Fruit fly (Drosophila melanogaster) whole organism, embryonic: ENCODE data around the gene HBS1.
A peak's percentile ranks its signal among the peaks of the same experiment; 100 is the strongest.

Experiments
- Antp ChIP-seq: fragments of 200-800 bp; sonication (Bioruptor generic); optimal IDR thresholded peaks from 3 replicates; lab custom pipeline; 2016; ENCODE audit warnings: missing biosample characterization, missing genetic modification characterization
- Awh ChIP-seq: fragments of 200-800 bp; sonication (Bioruptor generic); IDR thresholded peaks from 2 replicates; pipeline ENCODE4, ENCODE4 v1.3.6; 2022; ENCODE audit warnings: missing biosample characterization, missing genetic modification characterization
- CG10565 ChIP-seq: fragments of 200-800 bp; sonication (Bioruptor generic); optimal IDR thresholded peaks from 3 replicates; lab custom pipeline; 2016; ENCODE audit warnings: missing biosample characterization, mild to moderate bottlenecking, missing genetic modification characterization
- CG10979 ChIP-seq: fragments of 200-800 bp; sonication (Bioruptor generic); optimal IDR thresholded peaks from 2 replicates; lab custom pipeline; 2018; ENCODE audit warnings: missing biosample characterization, mild to moderate bottlenecking, missing genetic modification characterization, moderate library complexity
- CG12769 ChIP-seq: fragments of 200-800 bp; sonication (Bioruptor generic); optimal IDR thresholded peaks from 2 replicates; lab custom pipeline; 2019; ENCODE audit warnings: missing biosample characterization, mild to moderate bottlenecking, missing genetic modification characterization, moderate library complexity
- CG13287 ChIP-seq: fragments of 200-800 bp; sonication (Bioruptor generic); IDR thresholded peaks from 2 replicates; pipeline ENCODE4 v1.3.6; 2022; ENCODE audit warnings: missing biosample characterization, missing genetic modification characterization; ENCODE audit not compliant: partially characterized antibody
- CG13424 ChIP-seq: fragments of 200-800 bp; sonication (Bioruptor generic); optimal IDR thresholded peaks from 2 replicates; lab custom pipeline; 2019; ENCODE audit warnings: missing biosample characterization, mild to moderate bottlenecking, missing genetic modification characterization, moderate library complexity
- CG17359 ChIP-seq: fragments of 200-800 bp; sonication (Bioruptor generic); optimal IDR thresholded peaks from 3 replicates; lab custom pipeline; 2018; ENCODE audit warnings: missing biosample characterization, mild to moderate bottlenecking, missing genetic modification characterization, moderate library complexity
- CG17612 ChIP-seq: fragments of 200-800 bp; sonication (Bioruptor generic); IDR thresholded peaks from 2 replicates; pipeline ENCODE4 v1.3.6; 2022; ENCODE audit warnings: missing biosample characterization, missing genetic modification characterization
- CG1792 ChIP-seq: fragments of 200-800 bp; sonication (Bioruptor generic); optimal IDR thresholded peaks from 2 replicates; lab custom pipeline; 2016; ENCODE audit warnings: missing biosample characterization, missing genetic modification characterization
- CG2889 ChIP-seq: fragments of 200-800 bp; sonication (Bioruptor generic); IDR thresholded peaks from 3 replicates; pipeline ENCODE4 v1.3.6; 2022; ENCODE audit warnings: missing biosample characterization, missing genetic modification characterization
- CG31224 ChIP-seq: fragments of 200-800 bp; sonication (Bioruptor generic); IDR thresholded peaks from 2 replicates; pipeline ENCODE4 v1.3.6; 2022; ENCODE audit warnings: missing biosample characterization, missing genetic modification characterization
- CG32532 ChIP-seq: fragments of 200-800 bp; sonication (Bioruptor generic); IDR thresholded peaks from 2 replicates; pipeline ENCODE4 v1.3.6; 2022; ENCODE audit warnings: missing biosample characterization, missing genetic modification characterization
- CG34224 ChIP-seq: fragments of 200-800 bp; sonication (Bioruptor generic); IDR thresholded peaks from 3 replicates; pipeline ENCODE4 v1.3.6; 2022; ENCODE audit warnings: missing biosample characterization, missing genetic modification characterization; ENCODE audit not compliant: partially characterized antibody
- CG34422 ChIP-seq: fragments of 200-800 bp; sonication (Bioruptor generic); IDR thresholded peaks from 3 replicates; pipeline ENCODE4 v1.3.6; 2022; ENCODE audit warnings: missing biosample characterization, missing genetic modification characterization
- CG42726 ChIP-seq: fragments of 200-800 bp; sonication (Bioruptor generic); IDR thresholded peaks from 2 replicates; pipeline ENCODE4 v1.3.6; 2022; ENCODE audit warnings: missing biosample characterization, missing genetic modification characterization; ENCODE audit not compliant: partially characterized antibody
- CG6272 ChIP-seq: fragments of 200-800 bp; sonication (Bioruptor generic); IDR thresholded peaks from 2 replicates; pipeline ENCODE4 v1.3.6; 2022; ENCODE audit warnings: missing biosample characterization, missing genetic modification characterization
- CG6654 ChIP-seq: fragments of 200-800 bp; sonication (Bioruptor generic); optimal IDR thresholded peaks from 2 replicates; lab custom pipeline; 2017; ENCODE audit warnings: missing biosample characterization, mild to moderate bottlenecking, missing genetic modification characterization
- CG6791 ChIP-seq: fragments of 200-800 bp; sonication (Bioruptor generic); IDR thresholded peaks from 3 replicates; pipeline ENCODE4 v1.3.6; 2022; ENCODE audit warnings: missing biosample characterization, missing genetic modification characterization; ENCODE audit not compliant: partially characterized antibody
- CG7357 ChIP-seq: fragments of 200-800 bp; sonication (Bioruptor generic); IDR thresholded peaks from 3 replicates; pipeline ENCODE4 v1.3.6; 2022; ENCODE audit warnings: missing biosample characterization, missing genetic modification characterization
- CG8290 ChIP-seq, 3 experiments: fragments of 200-800 bp; sonication (Bioruptor generic); optimal IDR thresholded peaks; 2 replicates each; lab custom pipeline; 2016 to 2019; ENCODE audit warnings: missing biosample characterization in 3 of 3, missing genetic modification characterization in 3 of 3, mild to moderate bottlenecking in 2 of 3, moderate library complexity in 1 of 3
- CG8478 ChIP-seq: fragments of >200 bp; optimal IDR thresholded peaks from 2 replicates; lab custom pipeline; 2018
- CG8924 ChIP-seq: fragments of 200-800 bp; optimal IDR thresholded peaks from 3 replicates; lab custom pipeline; 2019; ENCODE audit warnings: missing biosample characterization, mild to moderate bottlenecking, missing genetic modification characterization, moderate library complexity
- D19B ChIP-seq: fragments of 200-800 bp; sonication (Bioruptor generic); optimal IDR thresholded peaks from 2 replicates; lab custom pipeline; 2017; ENCODE audit warnings: missing biosample characterization, mild to moderate bottlenecking, missing genetic modification characterization
- HLH3B ChIP-seq: fragments of 200-800 bp; sonication (Bioruptor generic); IDR thresholded peaks from 2 replicates; pipeline ENCODE4 v1.3.6; 2022; ENCODE audit warnings: missing biosample characterization, missing genetic modification characterization
- HLHmδ ChIP-seq: fragments of 200-800 bp; sonication (Bioruptor generic); optimal IDR thresholded peaks from 2 replicates; lab custom pipeline; 2018; ENCODE audit warnings: missing biosample characterization, mild to moderate bottlenecking, missing genetic modification characterization, moderate library complexity
- Med ChIP-seq: fragments of 200-800 bp; sonication (Bioruptor generic); peaks from one replicate; lab custom pipeline; 2016; ENCODE audit warnings: missing biosample characterization, missing genetic modification characterization, mild to moderate bottlenecking, inconsistent platforms, moderate library complexity
- Opbp ChIP-seq: fragments of 200-800 bp; sonication (Bioruptor generic); IDR thresholded peaks from 3 replicates; pipeline ENCODE4 v1.3.6; 2022; ENCODE audit warnings: missing biosample characterization, missing genetic modification characterization; ENCODE audit not compliant: partially characterized antibody
- Trl ChIP-seq, 3 experiments: fragments of >200 bp in 2 of 3; fragments of 200-800 bp in 1 of 3; sonication (Bioruptor generic) in 1 of 3; optimal IDR thresholded peaks; 2 replicates in 1 of 3; 3 replicates in 2 of 3; lab custom pipeline; 2016 to 2017; ENCODE audit warnings: missing biosample characterization in 1 of 3, missing genetic modification characterization in 1 of 3
- abd-A ChIP-seq: fragments of 200-800 bp; sonication (Bioruptor generic); optimal IDR thresholded peaks from 3 replicates; lab custom pipeline; 2019; ENCODE audit warnings: missing biosample characterization, mild to moderate bottlenecking, missing genetic modification characterization, moderate library complexity
- aop ChIP-seq: fragments of 200-800 bp; sonication (Bioruptor generic); IDR thresholded peaks from 2 replicates; pipeline ENCODE4 v1.3.6; 2022; ENCODE audit warnings: missing biosample characterization, missing genetic modification characterization
- bcd ChIP-seq: fragments of 200-800 bp; sonication (Bioruptor generic); optimal IDR thresholded peaks from 2 replicates; lab custom pipeline; 2017; ENCODE audit warnings: missing biosample characterization, mild to moderate bottlenecking, missing genetic modification characterization
- ci ChIP-seq: fragments of 200-800 bp; sonication (Bioruptor generic); IDR thresholded peaks from 3 replicates; pipeline ENCODE4 v1.3.6; 2022; ENCODE audit warnings: missing biosample characterization, missing genetic modification characterization
- da ChIP-seq: fragments of 200-800 bp; sonication (Bioruptor generic); optimal IDR thresholded peaks from 2 replicates; lab custom pipeline; 2016; ENCODE audit warnings: missing biosample characterization, missing genetic modification characterization
- dmrt11E ChIP-seq: fragments of 200-800 bp; sonication (Bioruptor generic); optimal IDR thresholded peaks from 3 replicates; lab custom pipeline; 2018; ENCODE audit warnings: missing biosample characterization, mild to moderate bottlenecking, missing genetic modification characterization, moderate library complexity
- esg ChIP-seq: fragments of 200-800 bp; sonication (Bioruptor generic); conservative IDR thresholded peaks from 2 replicates; pipeline ENCODE4 v1.3.6; 2022; ENCODE audit warnings: missing biosample characterization, missing genetic modification characterization
- gce ChIP-seq: fragments of 200-800 bp; sonication (Bioruptor generic); IDR thresholded peaks from 3 replicates; pipeline ENCODE4 v1.3.6; 2022; ENCODE audit warnings: missing biosample characterization, missing genetic modification characterization
- gcm ChIP-seq: fragments of 200-800 bp; sonication (Bioruptor generic); optimal IDR thresholded peaks from 2 replicates; lab custom pipeline; 2019; ENCODE audit warnings: missing biosample characterization, mild to moderate bottlenecking, missing genetic modification characterization, moderate library complexity
- gro ChIP-seq: fragments of 200-800 bp; sonication (Bioruptor generic); optimal IDR thresholded peaks from 2 replicates; lab custom pipeline; 2016; ENCODE audit warnings: missing biosample characterization, missing genetic modification characterization
- hkb ChIP-seq, 2 experiments: fragments of 200-800 bp in 1 of 2; fragments of >200 bp in 1 of 2; sonication (Bioruptor generic) in 1 of 2; IDR thresholded peaks in 1 of 2; optimal IDR thresholded peaks in 1 of 2; 2 replicates each; pipeline versions ENCODE4 v1.3.6 to Lab custom; 2017 to 2022; ENCODE audit warnings: missing biosample characterization in 1 of 2, missing genetic modification characterization in 1 of 2
- nom ChIP-seq: fragments of 200-800 bp; sonication (Bioruptor generic); optimal IDR thresholded peaks from 2 replicates; lab custom pipeline; 2017; ENCODE audit warnings: missing biosample characterization, missing genetic modification characterization, mild to moderate bottlenecking, moderate library complexity, missing genetic modification reagents
- oc ChIP-seq: fragments of 200-800 bp; sonication (Bioruptor generic); optimal IDR thresholded peaks from 2 replicates; lab custom pipeline; 2018; ENCODE audit warnings: missing biosample characterization, mild to moderate bottlenecking, missing genetic modification characterization, moderate library complexity
- onecut ChIP-seq: fragments of 200-800 bp; sonication (Bioruptor generic); IDR thresholded peaks from 2 replicates; pipeline ENCODE4 v1.3.6; 2022; ENCODE audit warnings: missing biosample characterization, missing genetic modification characterization
- pnt ChIP-seq: fragments of 200-800 bp; sonication (Bioruptor generic); optimal IDR thresholded peaks from 3 replicates; lab custom pipeline; 2016; ENCODE audit warnings: missing biosample characterization, missing genetic modification characterization
- pros ChIP-seq: fragments of 200-800 bp; sonication (Bioruptor generic); optimal IDR thresholded peaks from 3 replicates; lab custom pipeline; 2019; ENCODE audit warnings: missing biosample characterization, mild to moderate bottlenecking, missing genetic modification characterization, moderate library complexity
- ssp ChIP-seq: fragments of 200-800 bp; sonication (Bioruptor generic); IDR thresholded peaks from 2 replicates; pipeline ENCODE4 v1.3.6; 2022; ENCODE audit warnings: missing biosample characterization, missing genetic modification characterization
- twi ChIP-seq: fragments of 200-800 bp; optimal IDR thresholded peaks from 2 replicates; lab custom pipeline; 2019; ENCODE audit warnings: missing biosample characterization, mild to moderate bottlenecking, missing genetic modification characterization, moderate library complexity
- vvl ChIP-seq: fragments of 200-800 bp; sonication (Bioruptor generic); IDR thresholded peaks from 2 replicates; pipeline ENCODE4 v1.3.6; 2022; ENCODE audit warnings: missing biosample characterization, missing genetic modification characterization
- wor ChIP-seq: fragments of 200-800 bp; sonication (Bioruptor generic); IDR thresholded peaks from 2 replicates; pipeline ENCODE4 v1.3.6; 2022; ENCODE audit warnings: missing biosample characterization, missing genetic modification characterization
- yki ChIP-seq: fragments of >200 bp; optimal IDR thresholded peaks from 3 replicates; lab custom pipeline; 2018

Gene HBS1

dm6 chr3L:1885436-1885835 lies 20.4 kb upstream of the HBS1 start, which contains the start of gene Tmhs (continued):
- TF ChIP-seq hkb (optimal IDR thresholded peaks at IDR 0.05; lab: Kevin White, UChicago) (no peak), hkb (GFP tag; IDR thresholded peaks at IDR 0.05; lab: Robert Waterston, UW) (no peak), CG34422 (GFP tag; lab: Robert Waterston, UW) (no peak), Antp (no peak), CG6272 (GFP tag; lab: Robert Waterston, UW) (no peak), nom (GFP tag; lab: Kevin White, UChicago) (peak; percentile 9), CG34224 (GFP tag; lab: Robert Waterston, UW) (peak; percentile 33; the same call in 2 of the 3 replicates), twi (tag; lab: Kevin White, UChicago) (no peak), CG13287 (GFP tag; lab: Robert Waterston, UW) (peak; percentile 12; the same call in 1 of the 2 replicates), onecut (GFP tag; lab: Robert Waterston, UW) (no peak), gce (GFP tag; lab: Robert Waterston, UW) (no peak), Awh (0 out of 2 replicates have a peak, but pooled peaks have one; percentile 36), CG13424 (no peak), esg (GFP tag; lab: Robert Waterston, UW) (no peak), HLH3B (GFP tag; lab: Robert Waterston, UW) (peak; percentile 37; the same call in 1 of the 2 replicates), Opbp (GFP tag; lab: Robert Waterston, UW) (no peak), CG6791 (GFP tag; lab: Robert Waterston, UW) (peak; percentile 10; the same call in 1 of the 3 replicates), CG1792 (GFP tag; lab: Kevin White, UChicago) (no peak), HLHmδ (peak; percentile 71), CG17359 (no peak), vvl (peak; percentile 72), pnt (no peak), CG10565 (GFP tag; lab: Kevin White, UChicago) (no peak), CG6654 (GFP tag; lab: Kevin White, UChicago) (no peak), CG31224 (no peak), CG8478 (no peak), Med (GFP tag; lab: Kevin White, UChicago) (peak; percentile 43), oc (peak; percentile 24), da (GFP tag; lab: Kevin White, UChicago) (no peak), abd-A (tag; lab: Kevin White, UChicago) (peak; percentile 39), CG42726 (GFP tag; lab: Robert Waterston, UW) (peak; percentile 14; the same call in 1 of the 2 replicates), pros (GFP tag; lab: Kevin White, UChicago) (peak; percentile 94), CG12769 (tag; lab: Kevin White, UChicago) (peak; percentile 90), CG8290 (GFP tag; optimal IDR thresholded peaks at IDR 0.05; lab: Kevin White, UChicago) (no peak), CG8290 (tag; optimal IDR thresholded peaks at IDR 0.05; lab: Kevin White, UChicago) (peak in 1 of 2 experiments; percentile 20), ssp (GFP tag; lab: Robert Waterston, UW) (no peak), gro (GFP tag; lab: Kevin White, UChicago) (no peak), CG17612 (GFP tag; lab: Robert Waterston, UW) (no peak), dmrt11E (no peak), CG7357 (GFP tag; lab: Robert Waterston, UW) (no peak), wor (no peak), CG32532 (GFP tag; lab: Robert Waterston, UW) (no peak), aop (GFP tag; lab: Robert Waterston, UW) (no peak), gcm (GFP tag; lab: Kevin White, UChicago) (no peak), CG2889 (GFP tag; lab: Robert Waterston, UW) (no peak), CG8924 (tag; lab: Kevin White, UChicago) (no peak), D19B (no peak), ci (GFP tag; lab: Robert Waterston, UW) (peak; percentile 65; the same call in 2 of the 3 replicates), bcd (GFP tag; lab: Kevin White, UChicago) (no peak), yki (lab: Kevin White, UChicago) (peak; percentile 43), CG10979 (tag; lab: Kevin White, UChicago) (no peak), Trl (optimal IDR thresholded peaks at IDR 0.05; lab: Kevin White, UChicago) (peak; percentile 59 to 91), Trl (GFP tag; optimal IDR thresholded peaks at IDR 0.05; lab: Kevin White, UChicago) (no peak)
